Fruit fly (Drosophila melanogaster) Kc167 (cell line): ENCODE measurements around the gene CG32176.

Experiments
- insv ChIP-seq: fragments of >200 bp; optimal IDR thresholded peaks from 3 replicates; lab custom pipeline; 2018; ENCODE audit warnings: missing external identifiers
- psq ChIP-seq: fragments of >200 bp; optimal IDR thresholded peaks from 2 replicates; lab custom pipeline; 2017; ENCODE audit warnings: missing external identifiers

DNA sequence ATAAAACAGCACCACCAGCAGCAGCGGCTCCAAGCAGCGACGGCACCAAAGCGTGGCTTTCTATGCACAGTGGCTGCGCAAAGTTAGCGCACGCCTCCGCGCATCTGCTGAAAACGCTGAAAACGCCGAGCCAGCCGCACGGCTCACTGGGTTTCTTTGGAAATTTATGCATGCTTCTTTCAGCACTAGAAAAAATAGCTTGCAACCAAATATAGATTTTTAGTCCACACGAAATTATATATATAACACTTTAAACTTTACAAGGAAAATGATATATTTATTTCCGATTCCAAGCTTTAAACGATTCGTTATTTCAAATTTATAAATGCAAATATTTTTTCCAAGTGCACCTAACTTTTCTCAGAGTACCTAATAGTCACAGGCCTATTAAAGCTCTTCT, 29.0 kb upstream of the CG32176 start:
- TF ChIP-seq insv (lab: Kevin White, UChicago) (no peak), psq (lab: Kevin White, UChicago) (no peak)
